Worm (Caenorhabditis elegans): Measurements from ENCODE around the gene srx-122.

DNA sequence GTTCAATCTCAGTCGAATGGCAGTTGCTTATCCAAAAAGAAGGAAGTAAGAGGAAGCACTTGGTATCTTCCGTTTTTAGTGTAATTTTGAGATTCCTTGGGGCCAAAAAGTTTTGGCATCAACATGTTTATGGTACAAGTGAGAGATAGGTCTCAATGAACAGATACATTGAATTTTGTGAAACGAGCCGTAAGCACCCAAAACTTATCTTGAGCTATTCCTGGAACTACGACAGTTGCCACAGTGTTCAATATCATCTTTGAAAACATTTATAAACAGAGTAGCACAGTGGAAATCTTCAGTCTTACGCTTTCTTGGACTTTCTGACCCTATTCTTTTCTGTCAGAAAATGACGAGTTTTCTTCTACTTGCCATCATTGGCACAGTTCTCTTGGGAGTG is 22.6 kb downstream of the srx-122 start, which contains the start of gene T28A11.3:
- TF ChIP-seq fkh-10 (GFP tag; optimal IDR thresholded peaks at IDR 0.05), result no peak
- TF ChIP-seq mdl-1 (tag; optimal IDR thresholded peaks at IDR 0.05), result no peak
- no peak for TF ChIP-seq aly-2 (tag; optimal IDR thresholded peaks at IDR 0.05)
- TF ChIP-seq lin-39 (tag; optimal IDR thresholded peaks at IDR 0.05), result no peak
- TF ChIP-seq nhr-28 (tag; optimal IDR thresholded peaks at IDR 0.05), result no peak
- TF ChIP-seq swsn-7 (tag; optimal IDR thresholded peaks at IDR 0.05), result no peak
- TF ChIP-seq ama-1 (optimal IDR thresholded peaks at IDR 0.05), result no peak

Data from whole organism, L1 larva.